Worm (Caenorhabditis elegans) whole organism, L4 larva: ENCODE data around the gene T23E1.1.

Source experiments
- dpl-1 ChIP-seq: fragments of 150-350 bp; optimal IDR thresholded peaks from 2 replicates; lab custom pipeline; 2014; ENCODE audit warnings: missing biosample characterization, missing genetic modification reagents, missing genetic modification characterization
- dve-1 ChIP-seq: sonication (generic microtip); optimal IDR thresholded peaks from 2 replicates; lab custom pipeline; 2017; ENCODE audit warnings: antibody characterized with exemption, mild to moderate bottlenecking, missing genetic modification characterization, missing compliant biosample characterization; ENCODE audit not compliant: insufficient read depth
- fkh-10 ChIP-seq: fragments of 150-350 bp; optimal IDR thresholded peaks from 2 replicates; lab custom pipeline; 2014; ENCODE audit warnings: missing biosample characterization, missing genetic modification reagents, missing genetic modification characterization
- fos-1 ChIP-seq: fragments of 150-350 bp; optimal IDR thresholded peaks from 2 replicates; lab custom pipeline; 2014; ENCODE audit warnings: missing biosample characterization, missing genetic modification characterization
- lin-29 ChIP-seq: fragments of 200-800 bp; sonication (Bioruptor generic); IDR thresholded peaks from 2 replicates; pipeline ENCODE4 v1.3.6; 2022; ENCODE audit warnings: missing genetic modification reagents, missing genetic modification characterization, missing compliant biosample characterization
- mep-1 ChIP-seq: fragments of 150-350 bp; sonication (generic microtip); optimal IDR thresholded peaks from 3 replicates; lab custom pipeline; 2014; ENCODE audit warnings: missing biosample characterization, missing genetic modification characterization
- nhr-10 ChIP-seq: fragments of 150-350 bp; optimal IDR thresholded peaks from 2 replicates; lab custom pipeline; 2014; ENCODE audit warnings: missing biosample characterization, missing genetic modification characterization
- nhr-25 ChIP-seq: sonication (generic microtip); optimal IDR thresholded peaks from 2 replicates; lab custom pipeline; 2017; ENCODE audit warnings: missing genetic modification characterization, mild to moderate bottlenecking, missing compliant biosample characterization, antibody characterized with exemption, moderate library complexity, borderline replicate concordance; ENCODE audit not compliant: insufficient read depth
- nhr-28 ChIP-seq: fragments of 150-350 bp; optimal IDR thresholded peaks from 2 replicates; lab custom pipeline; 2014; ENCODE audit warnings: missing biosample characterization, missing genetic modification characterization
- nhr-76 ChIP-seq: fragments of 150-350 bp; optimal IDR thresholded peaks from 2 replicates; lab custom pipeline; 2014; ENCODE audit warnings: missing biosample characterization, missing genetic modification characterization
- php-3 ChIP-seq: fragments of 200-800 bp; sonication (Bioruptor generic); IDR thresholded peaks from 2 replicates; pipeline ENCODE4 v1.3.6; 2022; ENCODE audit warnings: missing genetic modification reagents, missing genetic modification characterization, missing compliant biosample characterization
- set-16 ChIP-seq: fragments of 200-800 bp; sonication (Bioruptor generic); IDR thresholded peaks from 2 replicates; pipeline ENCODE4 v1.3.6; 2022; ENCODE audit warnings: missing genetic modification reagents, missing genetic modification characterization, missing compliant biosample characterization
- unc-62 ChIP-seq, 3 experiments: fragments of 150-350 bp in 1 of 3; sonication (generic microtip); optimal IDR thresholded peaks in 2 of 3; peaks in 1 of 3; 1 replicate in 1 of 3; 2 replicates in 2 of 3; lab custom pipeline; 2014 to 2017; ENCODE audit warnings: missing biosample characterization in 3 of 3, missing genetic modification characterization in 3 of 3, missing genetic modification reagents in 3 of 3, missing genotype in 1 of 3

- TF ChIP-seq nhr-28 (tag; lab: Kevin White, UChicago) = no peak
- TF ChIP-seq mep-1 (tag; lab: Kevin White, UChicago) = no peak
- no peak for TF ChIP-seq php-3 (GFP tag; lab: Robert Waterston, UW)
- no peak for TF ChIP-seq nhr-76
- TF ChIP-seq unc-62 (GFP tag; optimal IDR thresholded peaks at IDR 0.05 in 1 of 2; lab: Kevin White, UChicago) = peak in 1 of 2 experiments; percentile 92
- no peak for TF ChIP-seq unc-62 (tag; optimal IDR thresholded peaks at IDR 0.05; lab: Kevin White, UChicago)
- TF ChIP-seq set-16 (GFP tag; lab: Robert Waterston, UW) = no peak
- TF ChIP-seq fos-1 (tag; lab: Kevin White, UChicago) = no peak
- no peak for TF ChIP-seq lin-29 (GFP tag; lab: Robert Waterston, UW)
- TF ChIP-seq fkh-10 (GFP tag; lab: Kevin White, UChicago) = no peak
- no peak for TF ChIP-seq nhr-25 (tag; lab: Kevin White, UChicago)
- no peak for TF ChIP-seq dpl-1 (GFP tag; lab: Kevin White, UChicago)
- no peak for TF ChIP-seq nhr-10 (tag; lab: Kevin White, UChicago)
- no peak for TF ChIP-seq dve-1 (tag; lab: Kevin White, UChicago)
Observed at ce11 chrIV:3196367-3196766, 45.2 kb downstream of the T23E1.1 start.
